Fruit fly (Drosophila melanogaster) whole organism, embryonic: ENCODE data around the gene Galphai.

Source experiments
- Awh ChIP-seq: fragments of 200-800 bp; sonication (Bioruptor generic); IDR thresholded peaks from 2 replicates; pipeline ENCODE4, ENCODE4 v1.3.6; 2022; ENCODE audit warnings: missing biosample characterization, missing genetic modification characterization
- C15 ChIP-seq: fragments of 200-800 bp; sonication (Bioruptor generic); IDR thresholded peaks from 3 replicates; pipeline ENCODE4 v1.3.6; 2022; ENCODE audit warnings: missing biosample characterization, missing genetic modification characterization
- CG10321 ChIP-seq: fragments of 200-800 bp; sonication (Bioruptor generic); IDR thresholded peaks from 2 replicates; pipeline ENCODE4 v1.3.6; 2022; ENCODE audit warnings: missing biosample characterization, missing genetic modification characterization
- CG10565 ChIP-seq: fragments of 200-800 bp; sonication (Bioruptor generic); optimal IDR thresholded peaks from 3 replicates; lab custom pipeline; 2016; ENCODE audit warnings: missing biosample characterization, mild to moderate bottlenecking, missing genetic modification characterization
- CG14965 ChIP-seq: fragments of 200-800 bp; sonication (Bioruptor generic); optimal IDR thresholded peaks from 2 replicates; lab custom pipeline; 2016; ENCODE audit warnings: missing biosample characterization, missing genetic modification characterization, borderline replicate concordance
- CG17802 ChIP-seq: fragments of 200-800 bp; sonication (Bioruptor generic); optimal IDR thresholded peaks from 2 replicates; lab custom pipeline; 2018; ENCODE audit warnings: missing biosample characterization, mild to moderate bottlenecking, missing genetic modification characterization, moderate library complexity
- CG1832 ChIP-seq: fragments of 200-800 bp; sonication (Bioruptor generic); optimal IDR thresholded peaks from 2 replicates; lab custom pipeline; 2017; ENCODE audit warnings: missing biosample characterization, mild to moderate bottlenecking, missing genetic modification characterization, inconsistent platforms
- CG2199 ChIP-seq: fragments of 200-800 bp; sonication (Bioruptor generic); IDR thresholded peaks from 3 replicates; pipeline ENCODE4 v1.3.6; 2022; ENCODE audit warnings: missing biosample characterization, missing genetic modification characterization
- CG32767 ChIP-seq: fragments of 200-800 bp; sonication (Bioruptor generic); IDR thresholded peaks from 2 replicates; pipeline ENCODE4 v1.3.6; 2022; ENCODE audit warnings: missing biosample characterization, missing genetic modification characterization
- CG34376 ChIP-seq: fragments of 200-800 bp; sonication (Bioruptor generic); optimal IDR thresholded peaks from 2 replicates; lab custom pipeline; 2018; ENCODE audit warnings: missing biosample characterization, mild to moderate bottlenecking, missing genetic modification characterization
- CG3726 ChIP-seq: fragments of 200-800 bp; sonication (Bioruptor generic); IDR thresholded peaks from 3 replicates; pipeline ENCODE4, ENCODE4 v1.3.6; 2022; ENCODE audit warnings: missing biosample characterization, missing genetic modification characterization
- CG3838 ChIP-seq: fragments of 200-800 bp; sonication (Bioruptor generic); optimal IDR thresholded peaks from 3 replicates; lab custom pipeline; 2016; ENCODE audit warnings: missing biosample characterization, missing genetic modification characterization
- CG6683 ChIP-seq: fragments of 200-800 bp; sonication (Bioruptor generic); optimal IDR thresholded peaks from 2 replicates; lab custom pipeline; 2017; ENCODE audit warnings: missing biosample characterization, mild to moderate bottlenecking, missing genetic modification characterization, missing genetic modification reagents
- CG8290 ChIP-seq, 3 experiments: fragments of 200-800 bp; sonication (Bioruptor generic); optimal IDR thresholded peaks; 2 replicates each; lab custom pipeline; 2016 to 2019; ENCODE audit warnings: missing biosample characterization in 3 of 3, missing genetic modification characterization in 3 of 3, mild to moderate bottlenecking in 2 of 3, moderate library complexity in 1 of 3
- CG9727 ChIP-seq: fragments of 200-800 bp; sonication (Bioruptor generic); optimal IDR thresholded peaks from 3 replicates; lab custom pipeline; 2017; ENCODE audit warnings: missing biosample characterization, mild to moderate bottlenecking, missing genetic modification characterization
- D19B ChIP-seq: fragments of 200-800 bp; sonication (Bioruptor generic); optimal IDR thresholded peaks from 2 replicates; lab custom pipeline; 2017; ENCODE audit warnings: missing biosample characterization, mild to moderate bottlenecking, missing genetic modification characterization
- Dip3 ChIP-seq: fragments of 200-800 bp; sonication (Bioruptor generic); optimal IDR thresholded peaks from 3 replicates; lab custom pipeline; 2016; ENCODE audit warnings: missing biosample characterization, missing genetic modification characterization
- ERR ChIP-seq: fragments of 200-800 bp; sonication (Bioruptor generic); optimal IDR thresholded peaks from 2 replicates; lab custom pipeline; 2016; ENCODE audit warnings: missing biosample characterization, missing genetic modification characterization
- GATAe ChIP-seq: fragments of 200-800 bp; sonication (Bioruptor generic); conservative IDR thresholded peaks from 2 replicates; pipeline ENCODE4 v1.3.6; 2022; ENCODE audit warnings: missing biosample characterization, missing genetic modification characterization
- Hr39 ChIP-seq: fragments of >200 bp; optimal IDR thresholded peaks from 2 replicates; lab custom pipeline; 2017
- Hr78 ChIP-seq, 2 experiments: fragments of 200-800 bp in 1 of 2; fragments of >200 bp in 1 of 2; sonication (Bioruptor generic) in 1 of 2; optimal IDR thresholded peaks; 2 replicates each; lab custom pipeline; 2017 to 2019; ENCODE audit warnings: missing biosample characterization in 2 of 2, missing genetic modification characterization in 2 of 2, mild to moderate bottlenecking in 1 of 2, moderate library complexity in 1 of 2
- Med ChIP-seq: fragments of 200-800 bp; sonication (Bioruptor generic); peaks from one replicate; lab custom pipeline; 2016; ENCODE audit warnings: missing biosample characterization, missing genetic modification characterization, mild to moderate bottlenecking, inconsistent platforms, moderate library complexity
- Mrtf ChIP-seq: fragments of 200-800 bp; sonication (Bioruptor generic); IDR thresholded peaks from 3 replicates; pipeline ENCODE4 v1.3.6; 2022; ENCODE audit warnings: missing biosample characterization, missing genetic modification characterization
- Pdp1 ChIP-seq, 2 experiments: fragments of 200-800 bp; sonication (Bioruptor generic); optimal IDR thresholded peaks; 3 replicates each; lab custom pipeline; 2016; ENCODE audit warnings: missing biosample characterization in 2 of 2, missing genetic modification characterization in 2 of 2, mild to moderate bottlenecking in 1 of 2, moderate library complexity in 1 of 2
- Rfx ChIP-seq: fragments of 200-800 bp; sonication (Bioruptor generic); IDR thresholded peaks from 2 replicates; pipeline ENCODE4 v1.3.6; 2022; ENCODE audit warnings: missing biosample characterization, missing genetic modification characterization
- aop ChIP-seq: fragments of 200-800 bp; sonication (Bioruptor generic); IDR thresholded peaks from 2 replicates; pipeline ENCODE4 v1.3.6; 2022; ENCODE audit warnings: missing biosample characterization, missing genetic modification characterization
- cg ChIP-seq: fragments of 200-800 bp; sonication (Bioruptor generic); optimal IDR thresholded peaks from 3 replicates; lab custom pipeline; 2019; ENCODE audit warnings: missing biosample characterization, mild to moderate bottlenecking, missing genetic modification characterization, moderate library complexity
- chinmo ChIP-seq: fragments of 200-800 bp; sonication (Bioruptor generic); IDR thresholded peaks from 4 replicates; pipeline ENCODE4 v1.3.6; 2022; ENCODE audit warnings: missing biosample characterization, missing genetic modification characterization; ENCODE audit not compliant: partially characterized antibody
- ci ChIP-seq: fragments of 200-800 bp; sonication (Bioruptor generic); IDR thresholded peaks from 3 replicates; pipeline ENCODE4 v1.3.6; 2022; ENCODE audit warnings: missing biosample characterization, missing genetic modification characterization
- crol ChIP-seq: fragments of 200-800 bp; sonication (Bioruptor generic); IDR thresholded peaks from 2 replicates; pipeline ENCODE4 v1.3.6; 2022; ENCODE audit warnings: missing biosample characterization, missing genetic modification characterization
- en ChIP-seq: fragments of 200-800 bp; sonication (Bioruptor generic); optimal IDR thresholded peaks from 2 replicates; lab custom pipeline; 2016; ENCODE audit warnings: missing biosample characterization, missing genetic modification characterization
- exex ChIP-seq: fragments of 200-800 bp; sonication (Bioruptor generic); optimal IDR thresholded peaks from 4 replicates; lab custom pipeline; 2018; ENCODE audit warnings: missing biosample characterization, mild to moderate bottlenecking, missing genetic modification characterization, moderate library complexity
- gcm ChIP-seq: fragments of 200-800 bp; sonication (Bioruptor generic); optimal IDR thresholded peaks from 2 replicates; lab custom pipeline; 2019; ENCODE audit warnings: missing biosample characterization, mild to moderate bottlenecking, missing genetic modification characterization, moderate library complexity
- kay ChIP-seq: fragments of 200-800 bp; sonication (Bioruptor generic); optimal IDR thresholded peaks from 2 replicates; lab custom pipeline; 2016; ENCODE audit warnings: missing biosample characterization, missing genetic modification characterization
- mirr ChIP-seq: fragments of 200-800 bp; sonication (Bioruptor generic); optimal IDR thresholded peaks from 3 replicates; lab custom pipeline; 2018; ENCODE audit warnings: missing biosample characterization, mild to moderate bottlenecking, missing genetic modification characterization
- otp ChIP-seq: fragments of 200-800 bp; sonication (Bioruptor generic); IDR thresholded peaks from 3 replicates; pipeline ENCODE4, ENCODE4 v1.3.6; 2022; ENCODE audit warnings: missing biosample characterization, missing genetic modification characterization
- pan ChIP-seq, 4 experiments: fragments of >200 bp in 3 of 4; fragments of 200-800 bp in 1 of 4; sonication (Bioruptor generic) in 1 of 4; optimal IDR thresholded peaks in 3 of 4; IDR thresholded peaks in 1 of 4; 2 replicates each; pipeline versions ENCODE4 v1.3.6 to Lab custom; 2017 to 2022; ENCODE audit warnings: missing biosample characterization in 2 of 4, missing genetic modification characterization in 2 of 4, mixed read lengths in 1 of 4
- rib ChIP-seq: fragments of 200-800 bp; sonication (Bioruptor generic); IDR thresholded peaks from 2 replicates; pipeline ENCODE4 v1.3.6; 2022; ENCODE audit warnings: missing biosample characterization, missing genetic modification characterization
- row ChIP-seq: fragments of 200-800 bp; sonication (Bioruptor generic); IDR thresholded peaks from 3 replicates; pipeline ENCODE4 v1.3.6; 2022; ENCODE audit warnings: missing biosample characterization, missing genetic modification characterization
- run ChIP-seq: fragments of 200-800 bp; sonication (Bioruptor generic); optimal IDR thresholded peaks from 3 replicates; lab custom pipeline; 2018; ENCODE audit warnings: missing biosample characterization, mild to moderate bottlenecking, missing genetic modification characterization
- sens ChIP-seq: fragments of 200-800 bp; sonication (Bioruptor generic); peaks from one replicate; lab custom pipeline; 2016; ENCODE audit warnings: missing biosample characterization, missing genetic modification characterization
- slbo ChIP-seq: fragments of 200-800 bp; sonication (Bioruptor generic); IDR thresholded peaks from 2 replicates; pipeline ENCODE4 v1.3.6; 2022; ENCODE audit warnings: missing biosample characterization, missing genetic modification characterization
- sug ChIP-seq: fragments of 200-800 bp; optimal IDR thresholded peaks from 2 replicates; lab custom pipeline; 2019; ENCODE audit warnings: missing biosample characterization, mild to moderate bottlenecking, missing genetic modification characterization, moderate library complexity
- vvl ChIP-seq: fragments of 200-800 bp; sonication (Bioruptor generic); IDR thresholded peaks from 2 replicates; pipeline ENCODE4 v1.3.6; 2022; ENCODE audit warnings: missing biosample characterization, missing genetic modification characterization
- wdn ChIP-seq: fragments of 200-800 bp; sonication (Bioruptor generic); IDR thresholded peaks from 2 replicates; pipeline ENCODE4 v1.3.6; 2022; ENCODE audit warnings: missing biosample characterization, missing genetic modification characterization
- zen ChIP-seq: fragments of 200-800 bp; sonication (Bioruptor generic); optimal IDR thresholded peaks from 3 replicates; lab custom pipeline; 2018; ENCODE audit warnings: missing biosample characterization, mild to moderate bottlenecking, missing genetic modification characterization, moderate library complexity

Galphai gene

DNA sequence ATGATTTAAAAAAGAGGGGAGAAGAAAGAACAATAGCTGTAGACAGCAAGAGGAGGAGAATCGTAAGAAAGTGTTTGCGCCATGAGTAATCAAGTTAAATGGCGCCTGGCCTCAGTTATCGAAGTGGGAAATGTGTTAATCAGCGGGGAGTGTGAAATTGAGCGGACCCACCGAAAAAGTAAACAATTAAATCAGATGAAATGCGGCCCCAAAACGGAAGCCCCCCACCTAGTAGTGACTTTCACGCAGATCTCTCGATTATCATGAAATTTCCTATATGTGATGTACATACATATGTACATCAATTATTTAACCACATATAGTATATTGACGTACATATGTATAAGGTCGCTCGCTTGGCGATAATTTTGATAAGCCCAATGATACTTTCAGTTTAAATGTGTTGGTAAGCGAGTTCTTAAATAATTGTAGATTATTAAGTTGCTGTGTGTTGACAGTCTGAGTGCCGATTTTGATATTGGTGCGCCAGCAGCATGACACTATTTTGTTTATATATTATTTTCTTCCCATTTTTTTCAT is 3.2 kb downstream of the Galphai start:
- TF ChIP-seq mirr (GFP tag; lab: Kevin White, UChicago): peak; percentile 7
- peak in 1 of 2 experiments; percentile 2 for TF ChIP-seq Pdp1 (GFP tag; optimal IDR thresholded peaks at IDR 0.05; lab: Kevin White, UChicago)
- no peak for TF ChIP-seq Dip3 (GFP tag; lab: Kevin White, UChicago)
- TF ChIP-seq kay (GFP tag; lab: Kevin White, UChicago): no peak
- TF ChIP-seq C15 (GFP tag; lab: Robert Waterston, UW): no peak
- TF ChIP-seq sens (GFP tag; lab: Kevin White, UChicago): peak; percentile 71
- peak; percentile 55 for TF ChIP-seq Med
- 0 out of 2 replicates have a peak, but pooled peaks have one; percentile 26 for TF ChIP-seq GATAe (GFP tag; lab: Robert Waterston, UW)
- peak; percentile 47 for TF ChIP-seq exex (tag; lab: Kevin White, UChicago)
- TF ChIP-seq CG3726 (GFP tag; lab: Robert Waterston, UW): no peak
- no peak for TF ChIP-seq D19B (GFP tag; lab: Kevin White, UChicago)
- TF ChIP-seq gcm: no peak
- no peak for TF ChIP-seq CG32767
- no peak for TF ChIP-seq wdn (GFP tag; lab: Robert Waterston, UW)
- TF ChIP-seq otp: peak; percentile 61; the same call in 1 of the 3 replicates
- TF ChIP-seq sug (tag; lab: Kevin White, UChicago): peak; percentile 73
- peak; percentile 45 for TF ChIP-seq CG34376
- TF ChIP-seq crol: peak; percentile 40; the same call in 1 of the 2 replicates
- TF ChIP-seq, all 482 proteins: peak for 10

DNA sequence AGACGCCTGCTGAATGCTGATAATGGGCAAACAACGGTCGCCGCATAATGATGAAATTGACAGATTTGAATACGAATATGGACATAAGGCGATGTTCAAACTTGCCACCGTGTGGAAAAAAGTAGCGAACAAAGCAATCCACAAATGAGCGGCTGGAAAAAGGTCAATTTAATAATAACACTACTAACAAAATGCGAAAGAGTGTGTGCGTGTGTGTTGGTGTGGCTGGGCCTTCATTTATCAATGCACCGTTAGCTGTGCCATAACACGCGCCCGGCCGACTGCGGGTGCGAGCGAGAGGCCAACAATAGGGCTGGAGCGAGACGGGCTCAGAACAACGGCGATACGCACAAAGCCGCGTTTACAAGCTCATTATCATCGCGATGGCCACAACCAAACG is 4.0 kb downstream of the Galphai start:
- TF ChIP-seq Hr39 (lab: Kevin White, UChicago) (peak; percentile 84), CG10565 (GFP tag; lab: Kevin White, UChicago) (no peak), pan (optimal IDR thresholded peaks at IDR 0.05; lab: Kevin White, UChicago) (no peak), pan (GFP tag; optimal IDR thresholded peaks at IDR 0.05 in 1 of 2, IDR thresholded peaks at IDR 0.05 in 1 of 2) (peak in 1 of 2 experiments; percentile 31), vvl (peak; percentile 47; the same call in 1 of the 2 replicates), Hr78 (GFP tag; optimal IDR thresholded peaks at IDR 0.05; lab: Kevin White, UChicago) (peak in 1 of 2 experiments; percentile 57), CG2199 (GFP tag; lab: Robert Waterston, UW) (0 out of 3 replicates have a peak, but pooled peaks have one; percentile 49), CG3838 (no peak), en (GFP tag; lab: Kevin White, UChicago) (no peak), CG10321 (GFP tag; lab: Robert Waterston, UW) (peak; percentile 50; the same call in 1 of the 2 replicates), rib (GFP tag; lab: Robert Waterston, UW) (0 out of 2 replicates have a peak, but pooled peaks have one; percentile 26), CG9727 (no peak), Med (peak; percentile 28), chinmo (0 out of 4 replicates have a peak, but pooled peaks have one; percentile 68), zen (peak; percentile 19), aop (GFP tag; lab: Robert Waterston, UW) (no peak), Awh (GFP tag; lab: Robert Waterston, UW) (peak; percentile 73; the same call in 1 of the 2 replicates), CG17802 (peak; percentile 96), CG1832 (GFP tag; lab: Kevin White, UChicago) (peak; percentile 53), cg (peak; percentile 49), CG14965 (GFP tag; lab: Kevin White, UChicago) (no peak), slbo (GFP tag; lab: Robert Waterston, UW) (no peak), Rfx (GFP tag; lab: Robert Waterston, UW) (peak; percentile 12; the same call in 1 of the 2 replicates), Mrtf (GFP tag; lab: Robert Waterston, UW) (0 out of 3 replicates have a peak, but pooled peaks have one; percentile 28), ci (GFP tag; lab: Robert Waterston, UW) (peak; percentile 28; the same call in 2 of the 3 replicates), CG8290 (GFP tag; optimal IDR thresholded peaks at IDR 0.05; lab: Kevin White, UChicago) (no peak), CG8290 (tag; optimal IDR thresholded peaks at IDR 0.05; lab: Kevin White, UChicago) (peak in 1 of 2 experiments; percentile 21), CG3726 (GFP tag; lab: Robert Waterston, UW) (no peak), Pdp1 (GFP tag; optimal IDR thresholded peaks at IDR 0.05; lab: Kevin White, UChicago) (peak in 1 of 2 experiments; percentile 88), row (peak; percentile 10; the same call in 1 of the 3 replicates), CG6683 (GFP tag; lab: Kevin White, UChicago) (no peak), run (tag; lab: Kevin White, UChicago) (peak; percentile 21), ERR (GFP tag; lab: Kevin White, UChicago) (no peak)
